Fruit fly (Drosophila melanogaster) whole organism, prepupa: Measurements from ENCODE around the gene Vha26.

Experiments
- CG10631 ChIP-seq: fragments of 200-800 bp; sonication (Bioruptor generic); optimal IDR thresholded peaks from 2 replicates; lab custom pipeline; 2016; ENCODE audit warnings: missing biosample characterization, missing genetic modification characterization
- CG10669 ChIP-seq: fragments of 200-800 bp; sonication (Bioruptor generic); optimal IDR thresholded peaks from 3 replicates; lab custom pipeline; 2018; ENCODE audit warnings: missing biosample characterization, mild to moderate bottlenecking, missing genetic modification characterization, moderate library complexity
- CG11294 ChIP-seq: fragments of 200-800 bp; sonication (Bioruptor generic); IDR thresholded peaks from 2 replicates; pipeline ENCODE4 v1.3.6; 2022; ENCODE audit warnings: missing biosample characterization, missing genetic modification characterization
- CG11902 ChIP-seq: fragments of 200-800 bp; sonication (Bioruptor generic); optimal IDR thresholded peaks from 3 replicates; lab custom pipeline; 2016; ENCODE audit warnings: missing biosample characterization, missing genetic modification characterization
- CG15336 ChIP-seq: fragments of 200-800 bp; sonication (Bioruptor generic); IDR thresholded peaks from 2 replicates; pipeline ENCODE4 v1.3.6; 2022; ENCODE audit warnings: missing biosample characterization, missing genetic modification characterization
- CG1621 ChIP-seq: fragments of 200-800 bp; sonication (Bioruptor generic); optimal IDR thresholded peaks from 3 replicates; lab custom pipeline; 2018; ENCODE audit warnings: missing biosample characterization, mild to moderate bottlenecking, missing genetic modification characterization
- CG16779 ChIP-seq: fragments of 200-800 bp; sonication (Bioruptor generic); optimal IDR thresholded peaks from 3 replicates; lab custom pipeline; 2017; ENCODE audit warnings: missing biosample characterization, mild to moderate bottlenecking, missing genetic modification characterization
- CG4318 ChIP-seq: fragments of 200-800 bp; sonication (Bioruptor generic); optimal IDR thresholded peaks from 3 replicates; lab custom pipeline; 2017; ENCODE audit warnings: missing biosample characterization, mild to moderate bottlenecking, missing genetic modification characterization
- CG6163 ChIP-seq: fragments of 200-800 bp; sonication (Bioruptor generic); IDR thresholded peaks from 3 replicates; pipeline ENCODE4 v1.3.6; 2022; ENCODE audit warnings: missing biosample characterization, missing genetic modification characterization
- CG6276 ChIP-seq: fragments of 200-800 bp; sonication (Bioruptor generic); optimal IDR thresholded peaks from 2 replicates; lab custom pipeline; 2017; ENCODE audit warnings: missing biosample characterization, mild to moderate bottlenecking, missing genetic modification characterization
- CG6808 ChIP-seq: fragments of 200-800 bp; sonication (Bioruptor generic); optimal IDR thresholded peaks from 3 replicates; lab custom pipeline; 2017; ENCODE audit warnings: missing biosample characterization, missing genetic modification characterization, mild to moderate bottlenecking, moderate library complexity, missing genetic modification reagents
- CG6854 ChIP-seq: fragments of 200-800 bp; sonication (Bioruptor generic); optimal IDR thresholded peaks from 2 replicates; lab custom pipeline; 2017; ENCODE audit warnings: missing biosample characterization, mild to moderate bottlenecking, missing genetic modification characterization
- CG8119 ChIP-seq: fragments of 200-800 bp; sonication (Bioruptor generic); IDR thresholded peaks from 3 replicates; pipeline ENCODE4 v1.3.6; 2022; ENCODE audit warnings: missing biosample characterization, missing genetic modification characterization
- CG8632 ChIP-seq: fragments of 200-800 bp; sonication (Bioruptor generic); optimal IDR thresholded peaks from 3 replicates; lab custom pipeline; 2016; ENCODE audit warnings: missing biosample characterization, missing genetic modification characterization
- CG9139 ChIP-seq: fragments of 200-800 bp; sonication (Bioruptor generic); optimal IDR thresholded peaks from 3 replicates; lab custom pipeline; 2017; ENCODE audit warnings: missing biosample characterization, mild to moderate bottlenecking, missing genetic modification characterization
- Eip75B ChIP-seq: fragments of 200-800 bp; sonication (Bioruptor generic); optimal IDR thresholded peaks from 3 replicates; lab custom pipeline; 2016; ENCODE audit warnings: missing biosample characterization, missing genetic modification characterization
- Eip78C ChIP-seq: fragments of 200-800 bp; sonication (Bioruptor generic); peaks from one replicate; lab custom pipeline; 2016; ENCODE audit warnings: missing biosample characterization, missing genetic modification characterization
- Gug ChIP-seq: fragments of 200-800 bp; sonication (Bioruptor generic); IDR thresholded peaks from 2 replicates; pipeline ENCODE4 v1.3.6; 2022; ENCODE audit warnings: missing biosample characterization, missing genetic modification characterization
- Hr39 ChIP-seq: fragments of 200-800 bp; sonication (Bioruptor generic); optimal IDR thresholded peaks from 2 replicates; lab custom pipeline; 2016; ENCODE audit warnings: missing biosample characterization, missing genetic modification characterization
- Hr4 ChIP-seq: fragments of 200-800 bp; sonication (Bioruptor generic); optimal IDR thresholded peaks from 3 replicates; lab custom pipeline; 2016; ENCODE audit warnings: missing biosample characterization, missing genetic modification characterization
- Lpt ChIP-seq: fragments of 200-800 bp; sonication (Bioruptor generic); optimal IDR thresholded peaks from 3 replicates; lab custom pipeline; 2016; ENCODE audit warnings: missing biosample characterization, missing genetic modification characterization
- Met ChIP-seq: fragments of 200-800 bp; sonication (Bioruptor generic); optimal IDR thresholded peaks from 3 replicates; lab custom pipeline; 2016; ENCODE audit warnings: missing biosample characterization, missing genetic modification characterization
- OdsH ChIP-seq: fragments of 200-800 bp; sonication (Bioruptor generic); optimal IDR thresholded peaks from 3 replicates; lab custom pipeline; 2016; ENCODE audit warnings: missing biosample characterization, missing genetic modification characterization
- Smox ChIP-seq: fragments of 200-800 bp; sonication (Bioruptor generic); optimal IDR thresholded peaks from 3 replicates; lab custom pipeline; 2016; ENCODE audit warnings: missing biosample characterization, missing genetic modification characterization
- Sox14 ChIP-seq: fragments of 200-800 bp; sonication (Bioruptor generic); optimal IDR thresholded peaks from 3 replicates; lab custom pipeline; 2016; ENCODE audit warnings: missing biosample characterization, missing genetic modification characterization
- Sox15 ChIP-seq: fragments of 200-800 bp; sonication (Bioruptor generic); optimal IDR thresholded peaks from 3 replicates; lab custom pipeline; 2016; ENCODE audit warnings: missing biosample characterization, missing genetic modification characterization
- achi ChIP-seq: fragments of 200-800 bp; sonication (Bioruptor generic); optimal IDR thresholded peaks from 3 replicates; lab custom pipeline; 2016; ENCODE audit warnings: missing biosample characterization, missing genetic modification characterization
- cyc ChIP-seq: fragments of 200-800 bp; sonication (Bioruptor generic); optimal IDR thresholded peaks from 3 replicates; lab custom pipeline; 2016; ENCODE audit warnings: missing biosample characterization, missing genetic modification characterization
- dac ChIP-seq: fragments of 200-800 bp; sonication (Bioruptor generic); optimal IDR thresholded peaks from 2 replicates; lab custom pipeline; 2017; ENCODE audit warnings: missing biosample characterization, mild to moderate bottlenecking, missing genetic modification characterization
- dsx ChIP-seq: fragments of 200-800 bp; optimal IDR thresholded peaks from 3 replicates; lab custom pipeline; 2019; ENCODE audit warnings: missing biosample characterization, mild to moderate bottlenecking, missing genetic modification characterization, moderate library complexity; ENCODE audit not compliant: poor library complexity, severe bottlenecking
- eg ChIP-seq: fragments of 200-800 bp; sonication (Bioruptor generic); IDR thresholded peaks from 3 replicates; pipeline ENCODE4 v1.3.6; 2022; ENCODE audit warnings: missing biosample characterization, missing genetic modification characterization
- fd59A ChIP-seq: fragments of 200-800 bp; sonication (Bioruptor generic); optimal IDR thresholded peaks from 2 replicates; lab custom pipeline; 2017; ENCODE audit warnings: missing biosample characterization, mild to moderate bottlenecking, missing genetic modification characterization, missing genetic modification reagents
- fd85E ChIP-seq: fragments of 200-800 bp; sonication (Bioruptor generic); optimal IDR thresholded peaks from 3 replicates; lab custom pipeline; 2016; ENCODE audit warnings: missing biosample characterization, missing genetic modification characterization
- lz ChIP-seq: fragments of 200-800 bp; sonication (Bioruptor generic); optimal IDR thresholded peaks from 3 replicates; lab custom pipeline; 2016; ENCODE audit warnings: missing biosample characterization, missing genetic modification characterization
- salr ChIP-seq, 2 experiments: fragments of 200-800 bp; sonication (Bioruptor generic); optimal IDR thresholded peaks; 3 replicates each; lab custom pipeline; 2016 to 2018; ENCODE audit warnings: missing biosample characterization in 2 of 2, missing genetic modification characterization in 2 of 2, mild to moderate bottlenecking in 1 of 2
- spab ChIP-seq: fragments of 200-800 bp; sonication (Bioruptor generic); optimal IDR thresholded peaks from 2 replicates; lab custom pipeline; 2017; ENCODE audit warnings: missing biosample characterization, mild to moderate bottlenecking, missing genetic modification characterization, missing genetic modification reagents
- ss ChIP-seq, 2 experiments: fragments of 200-800 bp; sonication (Bioruptor generic); optimal IDR thresholded peaks; 2 replicates in 1 of 2; 3 replicates in 1 of 2; lab custom pipeline; 2017 to 2018; ENCODE audit warnings: mild to moderate bottlenecking in 2 of 2, missing biosample characterization in 2 of 2, missing genetic modification characterization in 2 of 2, moderate library complexity in 1 of 2
- svp ChIP-seq: fragments of 200-800 bp; sonication (Bioruptor generic); peaks from one replicate; lab custom pipeline; 2016; ENCODE audit warnings: missing biosample characterization, missing genetic modification characterization
- topi ChIP-seq: fragments of 200-800 bp; sonication (Bioruptor generic); optimal IDR thresholded peaks from 3 replicates; lab custom pipeline; 2016; ENCODE audit warnings: missing biosample characterization, missing genetic modification characterization
- vri ChIP-seq: fragments of 200-800 bp; sonication (Bioruptor generic); optimal IDR thresholded peaks from 3 replicates; lab custom pipeline; 2016; ENCODE audit warnings: missing biosample characterization, mild to moderate bottlenecking, missing genetic modification characterization

The Vha26 gene

dm6 chr3R:5568590-5568989, 23.0 kb upstream of the Vha26 start, which contains the start of the genes CG2931 and Rheb (continued):
- no peak for TF ChIP-seq OdsH (GFP tag; lab: Kevin White, UChicago)
- peak; percentile 67 for TF ChIP-seq lz (GFP tag; lab: Kevin White, UChicago)
- no peak for TF ChIP-seq CG8632 (GFP tag; lab: Kevin White, UChicago)
- no peak for TF ChIP-seq CG16779 (tag; lab: Kevin White, UChicago)
- TF ChIP-seq topi (GFP tag; lab: Kevin White, UChicago), result peak; percentile 51
- peak; percentile 25 for TF ChIP-seq achi
- TF ChIP-seq dsx (GFP tag; lab: Kevin White, UChicago), result no peak
- no peak for TF ChIP-seq salr (GFP tag; optimal IDR thresholded peaks at IDR 0.05; lab: Kevin White, UChicago)
- peak; percentile 32 for TF ChIP-seq dac
- TF ChIP-seq Lpt, result no peak
- TF ChIP-seq vri (GFP tag; lab: Kevin White, UChicago), result peak; percentile 42
- peak; percentile 46 for TF ChIP-seq Gug (GFP tag; lab: Robert Waterston, UW)
- TF ChIP-seq cyc (GFP tag; lab: Kevin White, UChicago), result peak; percentile 33
- peak; percentile 40 for TF ChIP-seq Sox15 (GFP tag; lab: Kevin White, UChicago)
- no peak for TF ChIP-seq fd59A (GFP tag; lab: Kevin White, UChicago)
- TF ChIP-seq Sox14 (GFP tag; lab: Kevin White, UChicago), result peak; percentile 62
- no peak for TF ChIP-seq CG10669
- no peak for TF ChIP-seq CG9139
- no peak for TF ChIP-seq CG6854 (GFP tag; lab: Kevin White, UChicago)
- no peak for TF ChIP-seq fd85E
- no peak for TF ChIP-seq CG6808
- peak; percentile 61 for TF ChIP-seq Eip75B (GFP tag; lab: Kevin White, UChicago)
- no peak for TF ChIP-seq CG4318 (GFP tag; lab: Kevin White, UChicago)

dm6 chr3R:5570635-5571436, 20.7 kb upstream of the Vha26 start, which contains the start of gene CRMP:
TSS of gene CRMP (plus strand) at chr3R:5571108.
- peak; percentile 45 for TF ChIP-seq CG6854 (GFP tag; lab: Kevin White, UChicago)
- TF ChIP-seq CG11902 (GFP tag; lab: Kevin White, UChicago), result no peak
- TF ChIP-seq dsx (GFP tag; lab: Kevin White, UChicago), result peak; percentile 17
- TF ChIP-seq Eip78C, result peak; percentile 52
- TF ChIP-seq CG10631 (GFP tag; lab: Kevin White, UChicago), result no peak
- TF ChIP-seq CG1621, result peak; percentile 4
- peak; percentile 48 for TF ChIP-seq CG6808
- no peak for TF ChIP-seq topi (GFP tag; lab: Kevin White, UChicago)
- TF ChIP-seq CG11294 (GFP tag; lab: Robert Waterston, UW), result no peak
- TF ChIP-seq CG16779 (tag; lab: Kevin White, UChicago), result peak; percentile 0
- peak; percentile 13 to 50 for TF ChIP-seq ss (GFP tag; optimal IDR thresholded peaks at IDR 0.05; lab: Kevin White, UChicago)
- TF ChIP-seq CG6276 (GFP tag; lab: Kevin White, UChicago), result peak; percentile 62
- TF ChIP-seq CG8119, result 0 out of 3 replicates have a peak, but pooled peaks have one; percentile 44
- TF ChIP-seq CG9139, result peak; percentile 33
- TF ChIP-seq Smox, result no peak
- TF ChIP-seq CG8632 (GFP tag; lab: Kevin White, UChicago), result no peak
- no peak for TF ChIP-seq CG6163 (GFP tag; lab: Robert Waterston, UW)
- peak; percentile 31; the same call in 1 of the 2 replicates for TF ChIP-seq CG15336 (GFP tag; lab: Robert Waterston, UW)
- TF ChIP-seq lz (GFP tag; lab: Kevin White, UChicago), result no peak
- TF ChIP-seq, all 60 proteins: peak for 11

DNA sequence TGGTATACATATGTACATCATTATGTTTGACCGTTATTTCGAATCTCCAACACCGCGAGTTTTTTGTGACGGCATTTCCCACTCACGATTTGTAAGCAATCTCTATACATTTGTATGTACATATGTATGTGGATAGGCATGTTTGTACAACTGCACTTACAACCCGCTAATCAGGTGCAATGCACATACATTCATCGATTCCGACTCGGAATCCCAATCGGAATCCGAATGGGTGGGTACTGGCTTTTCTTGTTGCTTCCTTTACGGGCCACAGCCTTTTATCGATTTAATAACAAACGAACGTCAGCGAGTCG, 20.2 kb upstream of the Vha26 start:
- TF ChIP-seq topi (GFP tag; lab: Kevin White, UChicago) (no peak), Eip78C (peak; percentile 53)

DNA sequence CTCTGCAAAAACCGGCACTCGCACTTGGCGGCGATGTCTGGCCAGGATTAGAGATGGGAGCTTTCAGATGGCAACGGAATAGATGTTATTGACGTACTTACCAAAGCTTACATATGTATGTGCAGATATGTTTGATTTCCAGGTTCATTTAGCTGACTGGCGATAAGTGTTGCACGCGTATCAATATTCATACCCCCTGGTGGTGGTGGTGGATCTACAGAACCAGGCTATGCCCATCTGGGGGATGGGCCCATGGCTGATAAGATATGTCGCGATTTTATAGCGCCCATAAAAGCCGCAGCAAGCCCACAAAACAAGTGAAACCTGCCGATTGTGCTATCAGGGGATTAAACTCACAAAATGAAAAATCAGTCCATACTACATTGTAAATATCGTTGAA, 19.8 kb upstream of the Vha26 start:
- no peak for TF ChIP-seq CG6854 (GFP tag; lab: Kevin White, UChicago)
- TF ChIP-seq Eip78C, result peak; percentile 12
- TF ChIP-seq Met (GFP tag; lab: Kevin White, UChicago), result no peak
- no peak for TF ChIP-seq Hr39 (GFP tag; lab: Kevin White, UChicago)
- no peak for TF ChIP-seq spab (GFP tag; lab: Kevin White, UChicago)
- no peak for TF ChIP-seq eg (GFP tag; lab: Robert Waterston, UW)
- peak; percentile 45 for TF ChIP-seq dsx (GFP tag; lab: Kevin White, UChicago)
- no peak for TF ChIP-seq cyc (GFP tag; lab: Kevin White, UChicago)
- peak; percentile 90 for TF ChIP-seq svp (GFP tag; lab: Kevin White, UChicago)
- no peak for TF ChIP-seq Hr4 (GFP tag; lab: Kevin White, UChicago)
- TF ChIP-seq, all 60 proteins: peak for 3
